Fruit fly (Drosophila melanogaster) whole organism, embryonic: ENCODE data around the gene CAH3.

ENCODE experiments used
- Aef1 ChIP-seq: fragments of 200-800 bp; sonication (Bioruptor generic); IDR thresholded peaks from 3 replicates; pipeline ENCODE4 v1.3.6; 2022; ENCODE audit warnings: missing biosample characterization, missing genetic modification characterization
- Antp ChIP-seq: fragments of 200-800 bp; sonication (Bioruptor generic); optimal IDR thresholded peaks from 3 replicates; lab custom pipeline; 2016; ENCODE audit warnings: missing biosample characterization, missing genetic modification characterization
- Bdp1 ChIP-seq: fragments of 200-800 bp; sonication (Bioruptor generic); optimal IDR thresholded peaks from 3 replicates; lab custom pipeline; 2016; ENCODE audit warnings: missing biosample characterization, missing genetic modification characterization
- CG10366 ChIP-seq: fragments of 200-800 bp; sonication (Bioruptor generic); IDR thresholded peaks from 2 replicates; pipeline ENCODE4 v1.3.6; 2022; ENCODE audit warnings: missing biosample characterization, missing genetic modification characterization
- CG11696 ChIP-seq: fragments of 200-800 bp; sonication (Bioruptor generic); IDR thresholded peaks from 2 replicates; pipeline ENCODE4 v1.3.6; 2022; ENCODE audit warnings: missing biosample characterization, missing genetic modification characterization
- CG12071 ChIP-seq: fragments of 200-800 bp; sonication (Bioruptor generic); optimal IDR thresholded peaks from 3 replicates; lab custom pipeline; 2018; ENCODE audit warnings: missing biosample characterization, mild to moderate bottlenecking, missing genetic modification characterization
- CG13296 ChIP-seq: fragments of 200-800 bp; sonication (Bioruptor generic); optimal IDR thresholded peaks from 3 replicates; lab custom pipeline; 2018; ENCODE audit warnings: missing biosample characterization, mild to moderate bottlenecking, missing genetic modification characterization
- CG13775 ChIP-seq: fragments of 200-800 bp; sonication (Bioruptor generic); optimal IDR thresholded peaks from 3 replicates; lab custom pipeline; 2017; ENCODE audit warnings: missing biosample characterization, mild to moderate bottlenecking, missing genetic modification characterization
- CG14860 ChIP-seq: fragments of 200-800 bp; sonication (Bioruptor generic); IDR thresholded peaks from 3 replicates; pipeline ENCODE4 v1.3.6; 2022; ENCODE audit warnings: missing biosample characterization, missing genetic modification characterization; ENCODE audit not compliant: partially characterized antibody
- CG15479 ChIP-seq: fragments of 200-800 bp; sonication (Bioruptor generic); optimal IDR thresholded peaks from 3 replicates; lab custom pipeline; 2019; ENCODE audit warnings: missing biosample characterization, mild to moderate bottlenecking, missing genetic modification characterization, moderate library complexity
- CG16813 ChIP-seq: fragments of 200-800 bp; sonication (Bioruptor generic); IDR thresholded peaks from 3 replicates; pipeline ENCODE4 v1.3.6; 2022; ENCODE audit warnings: missing biosample characterization, missing genetic modification characterization; ENCODE audit not compliant: partially characterized antibody
- CG17359 ChIP-seq: fragments of 200-800 bp; sonication (Bioruptor generic); optimal IDR thresholded peaks from 3 replicates; lab custom pipeline; 2018; ENCODE audit warnings: missing biosample characterization, mild to moderate bottlenecking, missing genetic modification characterization, moderate library complexity
- CG17829 ChIP-seq: fragments of 200-800 bp; optimal IDR thresholded peaks from 2 replicates; lab custom pipeline; 2019; ENCODE audit warnings: missing biosample characterization, mild to moderate bottlenecking, missing genetic modification characterization, moderate library complexity
- CG17912 ChIP-seq: fragments of 200-800 bp; sonication (Bioruptor generic); optimal IDR thresholded peaks from 2 replicates; lab custom pipeline; 2018; ENCODE audit warnings: missing biosample characterization, mild to moderate bottlenecking, missing genetic modification characterization
- CG18011 ChIP-seq: fragments of 200-800 bp; sonication (Bioruptor generic); optimal IDR thresholded peaks from 2 replicates; lab custom pipeline; 2017; ENCODE audit warnings: missing biosample characterization, missing genetic modification characterization, mild to moderate bottlenecking, moderate library complexity, missing genotype
- CG2199 ChIP-seq: fragments of 200-800 bp; sonication (Bioruptor generic); IDR thresholded peaks from 3 replicates; pipeline ENCODE4 v1.3.6; 2022; ENCODE audit warnings: missing biosample characterization, missing genetic modification characterization
- CG31365 ChIP-seq: fragments of 200-800 bp; sonication (Bioruptor generic); optimal IDR thresholded peaks from 2 replicates; lab custom pipeline; 2018; ENCODE audit warnings: missing biosample characterization, mild to moderate bottlenecking, missing genetic modification characterization
- CG31388 ChIP-seq: fragments of 200-800 bp; sonication (Bioruptor generic); optimal IDR thresholded peaks from 2 replicates; lab custom pipeline; 2016; ENCODE audit warnings: missing biosample characterization, missing genetic modification characterization
- CG32532 ChIP-seq: fragments of 200-800 bp; sonication (Bioruptor generic); IDR thresholded peaks from 2 replicates; pipeline ENCODE4 v1.3.6; 2022; ENCODE audit warnings: missing biosample characterization, missing genetic modification characterization
- CG7745 ChIP-seq: fragments of 200-800 bp; sonication (Bioruptor generic); optimal IDR thresholded peaks from 2 replicates; lab custom pipeline; 2018; ENCODE audit warnings: missing biosample characterization, mild to moderate bottlenecking, missing genetic modification characterization, moderate library complexity
- CG9876 ChIP-seq: fragments of 200-800 bp; sonication (Bioruptor generic); optimal IDR thresholded peaks from 2 replicates; lab custom pipeline; 2016; ENCODE audit warnings: missing biosample characterization, missing genetic modification characterization
- Dad ChIP-seq: fragments of 200-800 bp; sonication (Bioruptor generic); optimal IDR thresholded peaks from 3 replicates; lab custom pipeline; 2016; ENCODE audit warnings: missing biosample characterization, missing genetic modification characterization
- Dp ChIP-seq: fragments of 200-800 bp; sonication (Bioruptor generic); optimal IDR thresholded peaks from 2 replicates; lab custom pipeline; 2018; ENCODE audit warnings: missing biosample characterization, mild to moderate bottlenecking, missing genetic modification characterization, moderate library complexity
- E2f1 ChIP-seq: fragments of 200-800 bp; sonication (Bioruptor generic); IDR thresholded peaks from 2 replicates; pipeline ENCODE4 v1.3.6; 2022; ENCODE audit warnings: missing biosample characterization, missing genetic modification characterization
- Gsc ChIP-seq: fragments of 200-800 bp; sonication (Bioruptor generic); IDR thresholded peaks from 2 replicates; pipeline ENCODE4 v1.3.6; 2022; ENCODE audit warnings: missing biosample characterization, missing genetic modification characterization
- Hey ChIP-seq: fragments of 200-800 bp; sonication (Bioruptor generic); optimal IDR thresholded peaks from 3 replicates; lab custom pipeline; 2018; ENCODE audit warnings: missing biosample characterization, mild to moderate bottlenecking, missing genetic modification characterization
- HmgD ChIP-seq: fragments of 200-800 bp; sonication (Bioruptor generic); optimal IDR thresholded peaks from 3 replicates; lab custom pipeline; 2016; ENCODE audit warnings: missing biosample characterization, missing genetic modification characterization
- Hr51 ChIP-seq, 2 experiments: fragments of 200-800 bp; sonication (Bioruptor generic); optimal IDR thresholded peaks; 2 replicates in 1 of 2; 3 replicates in 1 of 2; lab custom pipeline; 2016 to 2018; ENCODE audit warnings: missing biosample characterization in 2 of 2, missing genetic modification characterization in 2 of 2, mild to moderate bottlenecking in 1 of 2, moderate library complexity in 1 of 2
- Mad ChIP-seq: fragments of 200-800 bp; sonication (Bioruptor generic); optimal IDR thresholded peaks from 2 replicates; lab custom pipeline; 2016; ENCODE audit warnings: missing biosample characterization, missing genetic modification characterization
- Med ChIP-seq: fragments of 200-800 bp; sonication (Bioruptor generic); peaks from one replicate; lab custom pipeline; 2016; ENCODE audit warnings: missing biosample characterization, missing genetic modification characterization, mild to moderate bottlenecking, inconsistent platforms, moderate library complexity
- Mes4 ChIP-seq: fragments of 200-800 bp; sonication (Bioruptor generic); optimal IDR thresholded peaks from 2 replicates; lab custom pipeline; 2016; ENCODE audit warnings: missing biosample characterization, missing genetic modification characterization
- Ptx1 ChIP-seq: fragments of 200-800 bp; sonication (Bioruptor generic); IDR thresholded peaks from 2 replicates; pipeline ENCODE4 v1.3.6; 2022; ENCODE audit warnings: missing biosample characterization, missing genetic modification characterization
- Ravus ChIP-seq: fragments of 200-800 bp; sonication (Bioruptor generic); IDR thresholded peaks from 2 replicates; pipeline ENCODE4 v1.3.6; 2022; ENCODE audit warnings: missing biosample characterization, missing genetic modification characterization
- Sox102F ChIP-seq: fragments of 200-800 bp; sonication (Bioruptor generic); optimal IDR thresholded peaks from 2 replicates; lab custom pipeline; 2018; ENCODE audit warnings: missing biosample characterization, mild to moderate bottlenecking, missing genetic modification characterization, moderate library complexity
- Taf1 ChIP-seq: fragments of 200-800 bp; sonication (Bioruptor generic); IDR thresholded peaks from 2 replicates; pipeline ENCODE4 v1.3.6; 2022; ENCODE audit warnings: missing biosample characterization, missing genetic modification characterization
- bsh ChIP-seq, 2 experiments: fragments of 200-800 bp; sonication (Bioruptor generic); optimal IDR thresholded peaks; 2 replicates each; lab custom pipeline; 2017 to 2018; ENCODE audit warnings: mild to moderate bottlenecking in 2 of 2, missing biosample characterization in 2 of 2, missing genetic modification characterization in 2 of 2, moderate library complexity in 1 of 2
- chm ChIP-seq: fragments of 200-800 bp; sonication (Bioruptor generic); IDR thresholded peaks from 2 replicates; pipeline ENCODE4 v1.3.6; 2022; ENCODE audit warnings: missing biosample characterization, missing genetic modification characterization
- cwo ChIP-seq: fragments of 200-800 bp; sonication (Bioruptor generic); optimal IDR thresholded peaks from 3 replicates; lab custom pipeline; 2017; ENCODE audit warnings: missing biosample characterization, missing genetic modification characterization, mild to moderate bottlenecking, moderate library complexity, missing genetic modification reagents
- gem ChIP-seq: fragments of 200-800 bp; sonication (Bioruptor generic); optimal IDR thresholded peaks from 2 replicates; lab custom pipeline; 2019; ENCODE audit warnings: missing biosample characterization, mild to moderate bottlenecking, missing genetic modification characterization, moderate library complexity
- gro ChIP-seq: fragments of 200-800 bp; sonication (Bioruptor generic); optimal IDR thresholded peaks from 2 replicates; lab custom pipeline; 2016; ENCODE audit warnings: missing biosample characterization, missing genetic modification characterization
- h ChIP-seq: fragments of >200 bp; optimal IDR thresholded peaks from 2 replicates; lab custom pipeline; 2017
- kah ChIP-seq: fragments of 200-800 bp; sonication (Bioruptor generic); optimal IDR thresholded peaks from 2 replicates; lab custom pipeline; 2018; ENCODE audit warnings: missing biosample characterization, mild to moderate bottlenecking, missing genetic modification characterization
- lilli ChIP-seq: fragments of 200-800 bp; sonication (Bioruptor generic); optimal IDR thresholded peaks from 3 replicates; lab custom pipeline; 2016; ENCODE audit warnings: missing biosample characterization, missing genetic modification characterization
- nerfin-1 ChIP-seq: fragments of 200-800 bp; sonication (Bioruptor generic); optimal IDR thresholded peaks from 3 replicates; lab custom pipeline; 2019; ENCODE audit warnings: missing biosample characterization, mild to moderate bottlenecking, missing genetic modification characterization, moderate library complexity
- run ChIP-seq: fragments of 200-800 bp; sonication (Bioruptor generic); optimal IDR thresholded peaks from 3 replicates; lab custom pipeline; 2018; ENCODE audit warnings: missing biosample characterization, mild to moderate bottlenecking, missing genetic modification characterization
- seq ChIP-seq: fragments of 200-800 bp; sonication (Bioruptor generic); IDR thresholded peaks from 2 replicates; pipeline ENCODE4 v1.3.6; 2022; ENCODE audit warnings: missing biosample characterization, missing genetic modification characterization
- sqz ChIP-seq: fragments of 200-800 bp; sonication (Bioruptor generic); optimal IDR thresholded peaks from 3 replicates; lab custom pipeline; 2018; ENCODE audit warnings: missing biosample characterization, mild to moderate bottlenecking, missing genetic modification characterization
- tap ChIP-seq: fragments of 200-800 bp; optimal IDR thresholded peaks from 3 replicates; lab custom pipeline; 2019; ENCODE audit warnings: missing biosample characterization, mild to moderate bottlenecking, missing genetic modification characterization, moderate library complexity
- trh ChIP-seq: fragments of 200-800 bp; sonication (Bioruptor generic); optimal IDR thresholded peaks from 2 replicates; lab custom pipeline; 2016; ENCODE audit warnings: missing biosample characterization, missing genetic modification characterization
- tx ChIP-seq: fragments of 200-800 bp; sonication (Bioruptor generic); optimal IDR thresholded peaks from 2 replicates; lab custom pipeline; 2016; ENCODE audit warnings: missing biosample characterization, missing genetic modification characterization

The CAH3 gene

DNA sequence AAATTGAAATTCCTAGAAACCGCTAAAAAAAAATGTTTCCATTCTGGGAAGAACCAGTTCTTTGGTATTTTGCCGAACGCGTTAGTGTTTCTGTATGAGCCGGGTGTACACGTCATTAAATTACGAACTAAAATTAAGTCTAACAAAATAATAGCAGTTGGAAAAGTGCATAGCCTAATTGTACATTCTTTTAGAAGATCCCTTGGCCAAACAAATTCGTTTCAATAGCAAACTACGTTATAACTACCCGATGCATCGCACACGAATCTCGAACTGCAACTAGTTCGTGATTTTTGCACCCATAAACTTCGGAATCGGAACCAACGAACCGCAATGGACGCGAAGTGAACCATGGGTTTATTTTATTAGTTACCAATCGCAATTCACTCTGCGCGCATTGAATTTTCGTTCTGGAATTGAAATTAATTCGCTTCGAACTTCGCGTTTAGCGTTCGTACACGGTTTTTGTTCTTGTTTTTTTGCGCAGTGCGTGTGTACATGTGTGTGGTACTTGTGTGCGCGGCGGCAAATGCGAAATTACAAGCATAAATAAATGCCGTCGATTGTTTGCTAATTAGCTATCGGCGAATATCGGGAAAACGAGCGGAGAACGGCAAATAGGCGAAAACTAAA is at the start of gene CAH3 (continued):
- TF ChIP-seq CG17912 (GFP tag; lab: Kevin White, UChicago) = peak; percentile 88
- TF ChIP-seq CG17829 (tag; lab: Kevin White, UChicago) = peak; percentile 96
- peak; percentile 83 for TF ChIP-seq Aef1
- TF ChIP-seq tap (tag; lab: Kevin White, UChicago) = peak; percentile 93
- peak; percentile 71 for TF ChIP-seq Ravus (GFP tag; lab: Robert Waterston, UW)
- TF ChIP-seq CG11696 = peak; percentile 71
- peak; percentile 88 for TF ChIP-seq cwo (GFP tag; lab: Kevin White, UChicago)
- peak; percentile 91 for TF ChIP-seq tx (GFP tag; lab: Kevin White, UChicago)
- TF ChIP-seq CG7745 (tag; lab: Kevin White, UChicago) = peak; percentile 11
- peak; percentile 76 for TF ChIP-seq HmgD (GFP tag; lab: Kevin White, UChicago)
- TF ChIP-seq CG13296 (GFP tag; lab: Kevin White, UChicago) = peak; percentile 94
- TF ChIP-seq E2f1 = peak; percentile 90
- peak; percentile 95 for TF ChIP-seq CG32532 (GFP tag; lab: Robert Waterston, UW)
- peak; percentile 94 for TF ChIP-seq Mad (GFP tag; lab: Kevin White, UChicago)
- peak; percentile 91 for TF ChIP-seq seq (GFP tag; lab: Robert Waterston, UW)
- TF ChIP-seq kah = peak; percentile 83
- TF ChIP-seq nerfin-1 (tag; lab: Kevin White, UChicago) = peak; percentile 92
- TF ChIP-seq CG16813 (GFP tag; lab: Robert Waterston, UW) = peak; percentile 33; the same call in 1 of the 3 replicates
- TF ChIP-seq Hey (tag; lab: Kevin White, UChicago) = peak; percentile 77
- TF ChIP-seq Antp = peak; percentile 95
- peak; percentile 91 for TF ChIP-seq Mes4 (GFP tag; lab: Kevin White, UChicago)
- TF ChIP-seq sqz (GFP tag; lab: Kevin White, UChicago) = peak; percentile 89
- peak; percentile 62 for TF ChIP-seq Gsc (GFP tag; lab: Robert Waterston, UW)
- peak; percentile 17 for TF ChIP-seq CG15479 (GFP tag; lab: Kevin White, UChicago)
- peak; percentile 74; the same call in 1 of the 3 replicates for TF ChIP-seq CG2199
- TF ChIP-seq Hr51 (GFP tag; optimal IDR thresholded peaks at IDR 0.05; lab: Kevin White, UChicago) = peak; percentile 91 to 95
- TF ChIP-seq CG17359 (tag; lab: Kevin White, UChicago) = peak; percentile 92
- peak; percentile 93 for TF ChIP-seq gro (GFP tag; lab: Kevin White, UChicago)
- peak; percentile 38 for TF ChIP-seq CG31388 (GFP tag; lab: Kevin White, UChicago)
- peak; percentile 94 for TF ChIP-seq lilli
- peak; percentile 69 for TF ChIP-seq trh
- peak; percentile 69 for TF ChIP-seq Dp (GFP tag; lab: Kevin White, UChicago)
- TF ChIP-seq Bdp1 (GFP tag; lab: Kevin White, UChicago) = peak; percentile 86
- TF ChIP-seq CG9876 (GFP tag; lab: Kevin White, UChicago) = peak; percentile 90
- no peak for TF ChIP-seq h
- peak; percentile 84 to 95 for TF ChIP-seq bsh (GFP tag; optimal IDR thresholded peaks at IDR 0.05; lab: Kevin White, UChicago)
- peak; percentile 97 for TF ChIP-seq gem (tag; lab: Kevin White, UChicago)
- no peak for TF ChIP-seq CG14860 (GFP tag; lab: Robert Waterston, UW)
- peak; percentile 99 for TF ChIP-seq Med
- peak; percentile 76 for TF ChIP-seq run (tag; lab: Kevin White, UChicago)
- TF ChIP-seq CG10366 (GFP tag; lab: Robert Waterston, UW) = peak; percentile 91
- peak; percentile 85 for TF ChIP-seq CG31365 (tag; lab: Kevin White, UChicago)
- TF ChIP-seq Sox102F (GFP tag; lab: Kevin White, UChicago) = peak; percentile 92
- peak; percentile 95 for TF ChIP-seq CG13775 (GFP tag; lab: Kevin White, UChicago)
- TF ChIP-seq Dad (GFP tag; lab: Kevin White, UChicago) = peak; percentile 95
- peak; percentile 90 for TF ChIP-seq Ptx1 (GFP tag; lab: Robert Waterston, UW)
- peak; percentile 87 for TF ChIP-seq chm (GFP tag; lab: Robert Waterston, UW)
- TF ChIP-seq CG18011 = peak; percentile 75
- TF ChIP-seq CG12071 (GFP tag; lab: Kevin White, UChicago) = peak; percentile 94
- peak; percentile 82 for TF ChIP-seq Taf1 (GFP tag; lab: Robert Waterston, UW)
